Fruit fly (Drosophila melanogaster) whole organism, embryonic: ENCODE results near the gene CG8142.

Experiments
- Bteb2 ChIP-seq: fragments of 200-800 bp; sonication (Bioruptor generic); optimal IDR thresholded peaks from 2 replicates; lab custom pipeline; 2016; ENCODE audit warnings: missing biosample characterization, missing genetic modification characterization
- CG10979 ChIP-seq: fragments of 200-800 bp; sonication (Bioruptor generic); optimal IDR thresholded peaks from 2 replicates; lab custom pipeline; 2018; ENCODE audit warnings: missing biosample characterization, mild to moderate bottlenecking, missing genetic modification characterization, moderate library complexity
- CG11560 ChIP-seq: fragments of 200-800 bp; sonication (Bioruptor generic); IDR thresholded peaks from 3 replicates; pipeline ENCODE4 v1.3.6; 2022; ENCODE audit warnings: missing biosample characterization, missing genetic modification characterization
- CG1233 ChIP-seq: fragments of 200-800 bp; sonication (Bioruptor generic); optimal IDR thresholded peaks from 4 replicates; lab custom pipeline; 2018; ENCODE audit warnings: missing biosample characterization, mild to moderate bottlenecking, missing genetic modification characterization
- CG14441 ChIP-seq: fragments of 200-800 bp; sonication (Bioruptor generic); IDR thresholded peaks from 2 replicates; pipeline ENCODE4 v1.3.6; 2022; ENCODE audit warnings: missing biosample characterization, missing genetic modification characterization
- CG14667 ChIP-seq: fragments of 200-800 bp; sonication (Bioruptor generic); IDR thresholded peaks from 2 replicates; pipeline ENCODE4 v1.3.6; 2022; ENCODE audit warnings: missing biosample characterization, missing genetic modification characterization
- CG16813 ChIP-seq: fragments of 200-800 bp; sonication (Bioruptor generic); IDR thresholded peaks from 3 replicates; pipeline ENCODE4 v1.3.6; 2022; ENCODE audit warnings: missing biosample characterization, missing genetic modification characterization; ENCODE audit not compliant: partially characterized antibody
- CG16863 ChIP-seq: fragments of 200-800 bp; sonication (Bioruptor generic); optimal IDR thresholded peaks from 3 replicates; lab custom pipeline; 2016; ENCODE audit warnings: missing biosample characterization, missing genetic modification characterization
- CG17186 ChIP-seq: fragments of 200-800 bp; sonication (Bioruptor generic); optimal IDR thresholded peaks from 3 replicates; lab custom pipeline; 2017; ENCODE audit warnings: missing biosample characterization, missing genetic modification reagents, missing genetic modification characterization
- CG18262 ChIP-seq: fragments of 200-800 bp; optimal IDR thresholded peaks from 3 replicates; lab custom pipeline; 2019; ENCODE audit warnings: missing biosample characterization, mild to moderate bottlenecking, missing genetic modification characterization, moderate library complexity
- CG30431 ChIP-seq: fragments of 200-800 bp; sonication (Bioruptor generic); optimal IDR thresholded peaks from 2 replicates; lab custom pipeline; 2017; ENCODE audit warnings: missing biosample characterization, missing genetic modification characterization
- CG3407 ChIP-seq: fragments of 200-800 bp; sonication (Bioruptor generic); optimal IDR thresholded peaks from 2 replicates; lab custom pipeline; 2018; ENCODE audit warnings: missing biosample characterization, mild to moderate bottlenecking, missing genetic modification characterization
- CG34224 ChIP-seq: fragments of 200-800 bp; sonication (Bioruptor generic); IDR thresholded peaks from 3 replicates; pipeline ENCODE4 v1.3.6; 2022; ENCODE audit warnings: missing biosample characterization, missing genetic modification characterization; ENCODE audit not compliant: partially characterized antibody
- CG43689 ChIP-seq: fragments of 200-800 bp; sonication (Bioruptor generic); IDR thresholded peaks from 2 replicates; pipeline ENCODE4 v1.3.6; 2022; ENCODE audit warnings: missing biosample characterization, missing genetic modification characterization
- CG4820 ChIP-seq: fragments of 200-800 bp; sonication (Bioruptor generic); optimal IDR thresholded peaks from 3 replicates; lab custom pipeline; 2016; ENCODE audit warnings: missing biosample characterization, missing genetic modification characterization
- CG6654 ChIP-seq: fragments of 200-800 bp; sonication (Bioruptor generic); optimal IDR thresholded peaks from 2 replicates; lab custom pipeline; 2017; ENCODE audit warnings: missing biosample characterization, mild to moderate bottlenecking, missing genetic modification characterization
- CG8089 ChIP-seq: fragments of 200-800 bp; sonication (Bioruptor generic); optimal IDR thresholded peaks from 3 replicates; lab custom pipeline; 2016; ENCODE audit warnings: missing biosample characterization, missing genetic modification characterization
- CG8944 ChIP-seq: fragments of 200-800 bp; sonication (Bioruptor generic); optimal IDR thresholded peaks from 3 replicates; lab custom pipeline; 2016; ENCODE audit warnings: missing biosample characterization, missing genetic modification characterization
- CrebB ChIP-seq: fragments of 200-800 bp; sonication (Bioruptor generic); optimal IDR thresholded peaks from 3 replicates; lab custom pipeline; 2018; ENCODE audit warnings: missing biosample characterization, mild to moderate bottlenecking, missing genetic modification characterization
- D19A ChIP-seq: fragments of 200-800 bp; optimal IDR thresholded peaks from 3 replicates; lab custom pipeline; 2019; ENCODE audit warnings: missing biosample characterization, mild to moderate bottlenecking, missing genetic modification characterization, moderate library complexity
- D19B ChIP-seq: fragments of 200-800 bp; sonication (Bioruptor generic); optimal IDR thresholded peaks from 2 replicates; lab custom pipeline; 2017; ENCODE audit warnings: missing biosample characterization, mild to moderate bottlenecking, missing genetic modification characterization
- Dfd ChIP-seq, 2 experiments: fragments of >200 bp; optimal IDR thresholded peaks; 2 replicates each; lab custom pipeline; 2017; ENCODE audit warnings: missing biosample characterization in 2 of 2, missing genetic modification characterization in 2 of 2
- Dref ChIP-seq: fragments of 200-800 bp; sonication (Bioruptor generic); IDR thresholded peaks from 2 replicates; pipeline ENCODE4 v1.3.6; 2022; ENCODE audit warnings: missing biosample characterization, missing genetic modification characterization
- E2f1 ChIP-seq: fragments of 200-800 bp; sonication (Bioruptor generic); IDR thresholded peaks from 2 replicates; pipeline ENCODE4 v1.3.6; 2022; ENCODE audit warnings: missing biosample characterization, missing genetic modification characterization
- Hmr ChIP-seq: fragments of 200-800 bp; sonication (Bioruptor generic); optimal IDR thresholded peaks from 3 replicates; lab custom pipeline; 2017; ENCODE audit warnings: mild to moderate bottlenecking, missing biosample characterization, missing genetic modification reagents, missing genetic modification characterization
- Hmx ChIP-seq: fragments of 200-800 bp; sonication (Bioruptor generic); optimal IDR thresholded peaks from 2 replicates; lab custom pipeline; 2016; ENCODE audit warnings: missing biosample characterization, missing genetic modification characterization
- Hr3 ChIP-seq: fragments of 200-800 bp; sonication (Bioruptor generic); optimal IDR thresholded peaks from 3 replicates; lab custom pipeline; 2016; ENCODE audit warnings: missing biosample characterization, missing genetic modification characterization
- Pdp1 ChIP-seq, 2 experiments: fragments of 200-800 bp; sonication (Bioruptor generic); optimal IDR thresholded peaks; 3 replicates each; lab custom pipeline; 2016; ENCODE audit warnings: missing biosample characterization in 2 of 2, missing genetic modification characterization in 2 of 2, mild to moderate bottlenecking in 1 of 2, moderate library complexity in 1 of 2
- Stat92E ChIP-seq, 3 experiments: fragments of >200 bp in 2 of 3; fragments of 200-800 bp in 1 of 3; sonication (Bioruptor generic) in 1 of 3; optimal IDR thresholded peaks; 2 replicates each; lab custom pipeline; 2017 to 2019; ENCODE audit warnings: missing biosample characterization in 3 of 3, missing genetic modification characterization in 3 of 3, mild to moderate bottlenecking in 1 of 3, moderate library complexity in 1 of 3
- Usf ChIP-seq: fragments of 200-800 bp; sonication (Bioruptor generic); optimal IDR thresholded peaks from 2 replicates; lab custom pipeline; 2017; ENCODE audit warnings: missing genotype, missing biosample characterization, missing genetic modification characterization
- Vsx1 ChIP-seq: fragments of 200-800 bp; sonication (Bioruptor generic); optimal IDR thresholded peaks from 2 replicates; lab custom pipeline; 2017; ENCODE audit warnings: missing biosample characterization, mild to moderate bottlenecking, missing genetic modification characterization, missing genetic modification reagents
- bbx ChIP-seq: fragments of 200-800 bp; sonication (Bioruptor generic); IDR thresholded peaks from 2 replicates; pipeline ENCODE4 v1.3.6; 2022; ENCODE audit warnings: missing biosample characterization, missing genetic modification characterization; ENCODE audit not compliant: partially characterized antibody
- croc ChIP-seq: fragments of 200-800 bp; sonication (Bioruptor generic); conservative IDR thresholded peaks from 3 replicates; pipeline ENCODE4 v1.3.6; 2022; ENCODE audit warnings: missing biosample characterization, missing genetic modification characterization
- dimm ChIP-seq: fragments of 200-800 bp; sonication (Bioruptor generic); IDR thresholded peaks from 2 replicates; pipeline ENCODE4 v1.3.6; 2022; ENCODE audit warnings: missing biosample characterization, missing genetic modification characterization
- dysf ChIP-seq: fragments of 200-800 bp; sonication (Bioruptor generic); IDR thresholded peaks from 3 replicates; pipeline ENCODE4 v1.3.6; 2022; ENCODE audit warnings: missing biosample characterization, missing genetic modification characterization
- gfzf ChIP-seq: fragments of 200-800 bp; sonication (Bioruptor generic); optimal IDR thresholded peaks from 2 replicates; lab custom pipeline; 2016; ENCODE audit warnings: missing biosample characterization, mild to moderate bottlenecking, missing genetic modification characterization, moderate library complexity
- inv ChIP-seq: fragments of 200-800 bp; sonication (Bioruptor generic); IDR thresholded peaks from 2 replicates; pipeline ENCODE4 v1.3.6; 2022; ENCODE audit warnings: missing biosample characterization, missing genetic modification characterization; ENCODE audit not compliant: partially characterized antibody
- klu ChIP-seq: fragments of 200-800 bp; sonication (Bioruptor generic); IDR thresholded peaks from 2 replicates; pipeline ENCODE4 v1.3.6; 2022; ENCODE audit warnings: missing biosample characterization, missing genetic modification characterization
- knrl ChIP-seq: fragments of 200-800 bp; sonication (Bioruptor generic); IDR thresholded peaks from 3 replicates; pipeline ENCODE4 v1.3.6; 2022; ENCODE audit warnings: missing biosample characterization, missing genetic modification characterization; ENCODE audit not compliant: partially characterized antibody
- oc ChIP-seq: fragments of 200-800 bp; sonication (Bioruptor generic); optimal IDR thresholded peaks from 2 replicates; lab custom pipeline; 2018; ENCODE audit warnings: missing biosample characterization, mild to moderate bottlenecking, missing genetic modification characterization, moderate library complexity
- org-1 ChIP-seq: fragments of 200-800 bp; sonication (Bioruptor generic); optimal IDR thresholded peaks from 2 replicates; lab custom pipeline; 2017; ENCODE audit warnings: missing biosample characterization, missing genetic modification characterization
- pho ChIP-seq: fragments of 200-800 bp; sonication (Bioruptor generic); optimal IDR thresholded peaks from 2 replicates; lab custom pipeline; 2016; ENCODE audit warnings: missing biosample characterization, missing genetic modification characterization
- sd ChIP-seq: fragments of 200-800 bp; sonication (Bioruptor generic); optimal IDR thresholded peaks from 3 replicates; lab custom pipeline; 2018; ENCODE audit warnings: missing biosample characterization, mild to moderate bottlenecking, missing genetic modification characterization, moderate library complexity
- slou ChIP-seq: fragments of 200-800 bp; sonication (Bioruptor generic); optimal IDR thresholded peaks from 3 replicates; lab custom pipeline; 2016; ENCODE audit warnings: missing biosample characterization, missing genetic modification characterization
- sqz ChIP-seq: fragments of 200-800 bp; sonication (Bioruptor generic); optimal IDR thresholded peaks from 3 replicates; lab custom pipeline; 2018; ENCODE audit warnings: missing biosample characterization, mild to moderate bottlenecking, missing genetic modification characterization
- sr ChIP-seq: fragments of 200-800 bp; sonication (Bioruptor generic); IDR thresholded peaks from 3 replicates; pipeline ENCODE4 v1.3.6; 2022; ENCODE audit warnings: missing biosample characterization, missing genetic modification characterization
- ssp ChIP-seq: fragments of 200-800 bp; sonication (Bioruptor generic); IDR thresholded peaks from 2 replicates; pipeline ENCODE4 v1.3.6; 2022; ENCODE audit warnings: missing biosample characterization, missing genetic modification characterization
- wek ChIP-seq: fragments of 200-800 bp; sonication (Bioruptor generic); optimal IDR thresholded peaks from 3 replicates; lab custom pipeline; 2018; ENCODE audit warnings: missing biosample characterization, mild to moderate bottlenecking, missing genetic modification characterization, moderate library complexity

Gene CG8142

dm6 chrX:17826807-17827703, 17.4 kb downstream of the CG8142 start, which contains the start of gene Socs16D (continued):
- TF ChIP-seq sr (GFP tag; lab: Robert Waterston, UW) (peak; percentile 59; the same call in 1 of the 3 replicates), Vsx1 (GFP tag; lab: Kevin White, UChicago) (no peak), CG6654 (GFP tag; lab: Kevin White, UChicago) (no peak), Pdp1 (GFP tag; optimal IDR thresholded peaks at IDR 0.05; lab: Kevin White, UChicago) (peak; percentile 17 to 61), CG3407 (GFP tag; lab: Kevin White, UChicago) (peak; percentile 2), CrebB (tag; lab: Kevin White, UChicago) (no peak), klu (GFP tag; lab: Robert Waterston, UW) (no peak), slou (GFP tag; lab: Kevin White, UChicago) (peak; percentile 12), Dref (GFP tag; lab: Robert Waterston, UW) (peak; percentile 95), E2f1 (no peak), Dfd (GFP tag; optimal IDR thresholded peaks at IDR 0.05; lab: Kevin White, UChicago) (no peak), CG30431 (GFP tag; lab: Kevin White, UChicago) (no peak), bbx (GFP tag; lab: Robert Waterston, UW) (peak; percentile 98), CG16813 (GFP tag; lab: Robert Waterston, UW) (peak; percentile 98), CG1233 (GFP tag; lab: Kevin White, UChicago) (peak; percentile 5), sqz (GFP tag; lab: Kevin White, UChicago) (no peak), inv (peak; percentile 98), CG16863 (GFP tag; lab: Kevin White, UChicago) (no peak), ssp (GFP tag; lab: Robert Waterston, UW) (0 out of 2 replicates have a peak, but pooled peaks have one; percentile 9), CG18262 (tag; lab: Kevin White, UChicago) (no peak), Hmr (peak; percentile 73), gfzf (peak; percentile 43), knrl (GFP tag; lab: Robert Waterston, UW) (peak; percentile 97), org-1 (GFP tag; lab: Kevin White, UChicago) (no peak), croc (GFP tag; lab: Robert Waterston, UW) (no peak), CG10979 (no peak), CG4820 (GFP tag; lab: Kevin White, UChicago) (no peak), wek (GFP tag; lab: Kevin White, UChicago) (peak; percentile 5), Hr3 (peak; percentile 7), CG11560 (tag; lab: Robert Waterston, UW) (peak; percentile 38; the same call in 1 of the 3 replicates), CG34224 (GFP tag; lab: Robert Waterston, UW) (peak; percentile 96), Bteb2 (GFP tag; lab: Kevin White, UChicago) (peak; percentile 41), oc (tag; lab: Kevin White, UChicago) (peak; percentile 53), dysf (GFP tag; lab: Robert Waterston, UW) (no peak), CG14667 (GFP tag; lab: Robert Waterston, UW) (no peak), CG14441 (GFP tag; lab: Robert Waterston, UW) (no peak), D19A (tag; lab: Kevin White, UChicago) (no peak), D19B (GFP tag; lab: Kevin White, UChicago) (no peak), pho (peak; percentile 48), Usf (GFP tag; lab: Kevin White, UChicago) (no peak), Stat92E (GFP tag; optimal IDR thresholded peaks at IDR 0.05; lab: Kevin White, UChicago) (no peak), CG8089 (GFP tag; lab: Kevin White, UChicago) (peak; percentile 6), CG8944 (GFP tag; lab: Kevin White, UChicago) (peak; percentile 5), Hmx (GFP tag; lab: Kevin White, UChicago) (no peak), CG43689 (GFP tag; lab: Robert Waterston, UW) (no peak), CG17186 (GFP tag; lab: Kevin White, UChicago) (peak; percentile 31), sd (tag; lab: Kevin White, UChicago) (peak; percentile 17), dimm (GFP tag; lab: Robert Waterston, UW) (no peak)
